Worm (Caenorhabditis elegans) whole organism, early embryonic: ENCODE measurements around the gene F58G1.3.

Experiments used
- ama-1 ChIP-seq: fragments of 150-350 bp; optimal IDR thresholded peaks from 2 replicates; lab custom pipeline; 2014
- ceh-36 ChIP-seq: sonication (generic microtip); optimal IDR thresholded peaks from 2 replicates; lab custom pipeline; 2016; ENCODE audit warnings: missing genetic modification characterization, inconsistent platforms, missing compliant biosample characterization
- ets-7 ChIP-seq: sonication (generic microtip); optimal IDR thresholded peaks from 2 replicates; lab custom pipeline; 2016; ENCODE audit warnings: missing genotype, missing genetic modification characterization, missing compliant biosample characterization
- hmg-4 ChIP-seq: fragments of 200-800 bp; sonication (Bioruptor generic); optimal IDR thresholded peaks from 2 replicates; lab custom pipeline; 2018; ENCODE audit warnings: mild to moderate bottlenecking, missing genetic modification characterization, missing compliant biosample characterization

- TF ChIP-seq ets-7, result no peak
- no peak for TF ChIP-seq ama-1
- no peak for TF ChIP-seq hmg-4 (GFP tag; lab: Kevin White, UChicago)
- no peak for TF ChIP-seq ceh-36 (tag; lab: Kevin White, UChicago)
These were observed 25.2 kb upstream of the F58G1.3 start for ce11 chrII:12953297-12953696.
